Worm (Caenorhabditis elegans) whole organism, early embryonic: ENCODE measurements around the gene nhr-136.
"Not testable (repeated sequence)": the region's sequence is repeated elsewhere in the genome, so short reads cannot be mapped to it uniquely, and the experiment has no call there.

Experiments used
- ama-1 ChIP-seq: fragments of 150-350 bp; optimal IDR thresholded peaks from 2 replicates; lab custom pipeline; 2014
- scrt-1 ChIP-seq: fragments of 200-800 bp; sonication (Bioruptor generic); IDR thresholded peaks from 2 replicates; pipeline ENCODE4 v1.3.6; 2022; ENCODE audit warnings: missing genetic modification characterization, missing compliant biosample characterization
- tra-4 ChIP-seq: sonication (generic microtip); optimal IDR thresholded peaks from 2 replicates; lab custom pipeline; 2017; ENCODE audit warnings: missing genetic modification characterization, missing compliant biosample characterization

DNA sequence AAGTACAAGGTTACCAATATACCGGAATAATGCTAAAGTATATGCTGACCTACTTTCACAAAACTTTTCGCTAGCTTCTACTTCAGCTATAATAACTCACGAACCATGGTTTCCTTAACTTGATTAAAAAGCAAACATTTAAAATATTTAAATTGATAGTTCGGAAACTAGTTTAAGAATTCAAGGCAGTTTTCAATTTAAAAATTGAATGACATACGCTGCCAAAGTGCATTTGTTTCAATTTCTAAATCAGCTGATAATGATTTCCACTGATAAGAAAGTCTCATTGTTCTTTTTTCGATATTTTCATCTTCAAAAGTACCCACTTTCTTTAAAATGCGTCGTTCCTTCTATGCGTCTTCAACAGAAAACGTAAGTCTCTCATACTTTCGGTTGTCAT, 24.2 kb downstream of the nhr-136 start, which contains the start of gene enpp-1:
- TF ChIP-seq tra-4 (tag; lab: Kevin White, UChicago); ama-1 (lab: Kevin White, UChicago); scrt-1: not testable (repeated sequence)
